Worm (Caenorhabditis elegans) whole organism, L1 larva: ENCODE measurements around the gene hcp-2.

Experiments
- C16A3.4 ChIP-seq: fragments of 150-350 bp; optimal IDR thresholded peaks from 2 replicates; lab custom pipeline; 2014; ENCODE audit warnings: missing biosample characterization, missing genetic modification characterization
- F16B12.6 ChIP-seq: fragments of 150-350 bp; optimal IDR thresholded peaks from 2 replicates; lab custom pipeline; 2014; ENCODE audit warnings: missing biosample characterization, missing genetic modification characterization
- aha-1 ChIP-seq: fragments of 150-350 bp; optimal IDR thresholded peaks from 2 replicates; lab custom pipeline; 2014; ENCODE audit warnings: missing biosample characterization, missing genetic modification characterization
- ama-1 ChIP-seq: fragments of 150-350 bp; optimal IDR thresholded peaks from 2 replicates; lab custom pipeline; 2014
- ceh-90 ChIP-seq: sonication (generic microtip); optimal IDR thresholded peaks from 2 replicates; lab custom pipeline; 2016; ENCODE audit warnings: missing genetic modification characterization, missing compliant biosample characterization
- efl-3 ChIP-seq: fragments of 200-800 bp; sonication (Bioruptor generic); optimal IDR thresholded peaks from 2 replicates; lab custom pipeline; 2018; ENCODE audit warnings: mild to moderate bottlenecking, missing genetic modification characterization, missing compliant biosample characterization
- egl-13 ChIP-seq: sonication (generic microtip); optimal IDR thresholded peaks from 2 replicates; lab custom pipeline; 2016; ENCODE audit warnings: missing genotype, missing genetic modification reagents, missing genetic modification characterization, missing compliant biosample characterization
- elt-2 ChIP-seq: sonication (generic microtip); optimal IDR thresholded peaks from 2 replicates; lab custom pipeline; 2016; ENCODE audit warnings: missing genetic modification characterization, mild to moderate bottlenecking, inconsistent platforms, missing compliant biosample characterization, missing genetic modification reagents
- elt-3 ChIP-seq, 6 experiments: fragments of 150-350 bp in 1 of 6; sonication (generic microtip); optimal IDR thresholded peaks; 2 replicates each; lab custom pipeline; 2017 to 2018; ENCODE audit warnings: missing biosample characterization in 6 of 6, missing genetic modification characterization in 6 of 6, inconsistent platforms in 1 of 6
- fkh-10 ChIP-seq: sonication (generic microtip); optimal IDR thresholded peaks from 2 replicates; lab custom pipeline; 2017; ENCODE audit warnings: missing biosample characterization, missing genetic modification reagents, missing genetic modification characterization
- fkh-8 ChIP-seq: sonication (generic microtip); optimal IDR thresholded peaks from 2 replicates; lab custom pipeline; 2016; ENCODE audit warnings: mild to moderate bottlenecking, missing genetic modification characterization, missing compliant biosample characterization
- hlh-17 ChIP-seq: fragments of 200-800 bp; sonication (Bioruptor generic); optimal IDR thresholded peaks from 2 replicates; lab custom pipeline; 2018; ENCODE audit warnings: missing genetic modification characterization, mild to moderate bottlenecking, missing compliant biosample characterization, moderate library complexity, borderline replicate concordance
- irx-1 ChIP-seq: sonication (generic microtip); optimal IDR thresholded peaks from 2 replicates; lab custom pipeline; 2016; ENCODE audit warnings: missing genetic modification characterization, missing compliant biosample characterization
- isw-1 ChIP-seq: fragments of 200-800 bp; sonication (Bioruptor generic); IDR thresholded peaks from 2 replicates; pipeline ENCODE4 v1.3.6; 2022; ENCODE audit warnings: missing genetic modification characterization, missing compliant biosample characterization
- jun-1 ChIP-seq: fragments of 150-350 bp; optimal IDR thresholded peaks from 2 replicates; lab custom pipeline; 2014; ENCODE audit warnings: missing biosample characterization, missing genetic modification reagents, missing genetic modification characterization
- lin-13 ChIP-seq: fragments of 150-350 bp; optimal IDR thresholded peaks from 2 replicates; lab custom pipeline; 2014; ENCODE audit warnings: missing biosample characterization, missing genetic modification reagents, missing genetic modification characterization
- lin-14 ChIP-seq: fragments of 200-800 bp; sonication (Bioruptor generic); optimal IDR thresholded peaks from 2 replicates; lab custom pipeline; 2018; ENCODE audit warnings: mild to moderate bottlenecking, missing genetic modification characterization, moderate library complexity, missing compliant biosample characterization
- lin-15B ChIP-seq: fragments of 150-350 bp; sonication (generic microtip); optimal IDR thresholded peaks from 3 replicates; lab custom pipeline; 2014; ENCODE audit warnings: missing biosample characterization, missing genetic modification characterization
- lin-35 ChIP-seq, 2 experiments: fragments of 150-350 bp; optimal IDR thresholded peaks; 2 replicates each; lab custom pipeline; 2014; ENCODE audit warnings: missing biosample characterization in 2 of 2, missing genetic modification characterization in 2 of 2, missing genetic modification reagents in 2 of 2
- lir-3 ChIP-seq: sonication (generic microtip); optimal IDR thresholded peaks from 2 replicates; lab custom pipeline; 2016; ENCODE audit warnings: mild to moderate bottlenecking, missing genetic modification characterization, moderate library complexity, missing compliant biosample characterization; ENCODE audit not compliant: poor library complexity
- lsy-2 ChIP-seq, 2 experiments: fragments of 150-350 bp; optimal IDR thresholded peaks; 2 replicates each; lab custom pipeline; 2014; ENCODE audit warnings: missing biosample characterization in 2 of 2, missing genetic modification characterization in 2 of 2
- mab-9 ChIP-seq: fragments of 200-800 bp; sonication (Bioruptor generic); IDR thresholded peaks from 2 replicates; pipeline ENCODE4 v1.3.6; 2022; ENCODE audit warnings: missing genetic modification reagents, missing genetic modification characterization, missing compliant biosample characterization
- mdl-1 ChIP-seq, 2 experiments: fragments of 150-350 bp; optimal IDR thresholded peaks; 2 replicates each; lab custom pipeline; 2014 to 2017; ENCODE audit warnings: missing biosample characterization in 2 of 2, missing genetic modification characterization in 2 of 2, inconsistent platforms in 1 of 2
- mep-1 ChIP-seq: fragments of 150-350 bp; optimal IDR thresholded peaks from 2 replicates; lab custom pipeline; 2014; ENCODE audit warnings: missing biosample characterization, missing genetic modification characterization
- nhr-11 ChIP-seq: fragments of 150-350 bp; optimal IDR thresholded peaks from 2 replicates; lab custom pipeline; 2014; ENCODE audit warnings: missing biosample characterization, missing genetic modification characterization
- nhr-12 ChIP-seq: sonication (generic microtip); optimal IDR thresholded peaks from 2 replicates; lab custom pipeline; 2017; ENCODE audit warnings: missing biosample characterization, missing genetic modification characterization
- nhr-237 ChIP-seq: fragments of 150-350 bp; optimal IDR thresholded peaks from 2 replicates; lab custom pipeline; 2014; ENCODE audit warnings: missing biosample characterization, missing genetic modification characterization
- nhr-28 ChIP-seq: fragments of 150-350 bp; optimal IDR thresholded peaks from 2 replicates; lab custom pipeline; 2014; ENCODE audit warnings: missing biosample characterization, missing genetic modification characterization
- nhr-47 ChIP-seq: sonication (generic microtip); optimal IDR thresholded peaks from 2 replicates; lab custom pipeline; 2016; ENCODE audit warnings: mild to moderate bottlenecking, missing genetic modification characterization, moderate library complexity, missing compliant biosample characterization
- nhr-71 ChIP-seq: sonication (generic microtip); optimal IDR thresholded peaks from 2 replicates; lab custom pipeline; 2016; ENCODE audit warnings: mild to moderate bottlenecking, missing genetic modification characterization, moderate library complexity, missing compliant biosample characterization
- nhr-77 ChIP-seq: fragments of 150-350 bp; optimal IDR thresholded peaks from 2 replicates; lab custom pipeline; 2014; ENCODE audit warnings: missing biosample characterization, missing genetic modification characterization
- nhr-85 ChIP-seq: sonication (generic microtip); peaks from one replicate; lab custom pipeline; 2016; ENCODE audit warnings: missing genetic modification characterization, inconsistent platforms, missing compliant biosample characterization
- nhr-90 ChIP-seq: sonication (generic microtip); optimal IDR thresholded peaks from 2 replicates; lab custom pipeline; 2016; ENCODE audit warnings: mild to moderate bottlenecking, missing genetic modification characterization, missing compliant biosample characterization; ENCODE audit not compliant: poor library complexity
- pag-3 ChIP-seq: sonication (generic microtip); optimal IDR thresholded peaks from 2 replicates; lab custom pipeline; 2017; ENCODE audit warnings: missing genetic modification characterization, mild to moderate bottlenecking, missing compliant biosample characterization, antibody characterized with exemption, borderline replicate concordance; ENCODE audit not compliant: insufficient read depth
- snpc-4 ChIP-seq: fragments of 150-350 bp; optimal IDR thresholded peaks from 2 replicates; lab custom pipeline; 2014; ENCODE audit warnings: missing biosample characterization, missing genetic modification characterization
- sox-4 ChIP-seq: sonication (generic microtip); optimal IDR thresholded peaks from 2 replicates; lab custom pipeline; 2016; ENCODE audit warnings: missing genetic modification characterization, missing compliant biosample characterization
- sptf-1 ChIP-seq: fragments of 150-350 bp; optimal IDR thresholded peaks from 2 replicates; lab custom pipeline; 2014; ENCODE audit warnings: missing biosample characterization, missing genetic modification characterization
- swsn-7 ChIP-seq: sonication (generic microtip); optimal IDR thresholded peaks from 2 replicates; lab custom pipeline; 2016; ENCODE audit warnings: missing genetic modification characterization, missing compliant biosample characterization
- tbx-2 ChIP-seq: sonication (generic microtip); optimal IDR thresholded peaks from 2 replicates; lab custom pipeline; 2016; ENCODE audit warnings: missing genetic modification characterization, missing compliant biosample characterization
- unc-30 ChIP-seq: sonication (generic microtip); optimal IDR thresholded peaks from 2 replicates; lab custom pipeline; 2017; ENCODE audit warnings: missing biosample characterization, missing genetic modification characterization
- unc-98 ChIP-seq: fragments of 200-800 bp; sonication (Bioruptor generic); IDR thresholded peaks from 2 replicates; pipeline ENCODE4 v1.3.6; 2022; ENCODE audit warnings: missing genetic modification characterization, missing compliant biosample characterization
- xbp-1 ChIP-seq: sonication (generic microtip); optimal IDR thresholded peaks from 2 replicates; lab custom pipeline; 2016; ENCODE audit warnings: missing genetic modification characterization, missing compliant biosample characterization
- zip-4 ChIP-seq: fragments of 200-800 bp; sonication (Bioruptor generic); optimal IDR thresholded peaks from 2 replicates; lab custom pipeline; 2018; ENCODE audit warnings: mild to moderate bottlenecking, missing genetic modification characterization, moderate library complexity, missing compliant biosample characterization
- ztf-4 ChIP-seq: fragments of 150-350 bp; optimal IDR thresholded peaks from 2 replicates; lab custom pipeline; 2014; ENCODE audit warnings: missing biosample characterization, missing genetic modification characterization

Gene hcp-2

DNA sequence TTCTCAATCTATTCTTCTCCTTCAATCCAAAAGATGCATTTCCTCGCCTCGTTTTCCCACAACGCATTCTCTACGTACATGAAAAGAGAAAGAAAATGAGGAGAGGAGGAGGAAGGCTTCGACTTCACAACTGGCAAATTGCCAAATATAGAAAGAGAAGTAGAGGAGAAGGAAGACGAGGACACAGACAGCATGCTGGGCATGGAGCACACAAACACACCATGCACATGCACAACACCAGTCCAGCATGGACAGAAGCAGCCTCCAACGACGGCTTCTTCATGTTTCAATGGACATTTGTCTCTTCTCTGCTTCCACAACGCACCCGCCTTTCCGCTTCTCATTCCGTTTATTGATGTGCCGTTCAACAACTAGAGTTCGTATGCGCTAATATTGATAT lies 19.0 kb downstream of the hcp-2 start (continued):
- TF ChIP-seq fkh-8 (tag; lab: Kevin White, UChicago) (peak; percentile 71), elt-2 (tag; lab: Kevin White, UChicago) (no peak), unc-30 (tag; lab: Kevin White, UChicago) (no peak), irx-1 (no peak), jun-1 (tag; lab: Kevin White, UChicago) (no peak), mep-1 (tag; lab: Kevin White, UChicago) (no peak), lin-13 (GFP tag; lab: Kevin White, UChicago) (no peak), ztf-4 (no peak), zip-4 (GFP tag; lab: Kevin White, UChicago) (no peak), nhr-77 (tag; lab: Kevin White, UChicago) (no peak), ama-1 (lab: Kevin White, UChicago) (no peak), hlh-17 (no peak), elt-3 (tag; optimal IDR thresholded peaks at IDR 0.05; lab: Kevin White, UChicago) (no peak), F16B12.6 (tag; lab: Kevin White, UChicago) (no peak), fkh-10 (peak; percentile 68), nhr-28 (tag; lab: Kevin White, UChicago) (no peak), nhr-237 (tag; lab: Kevin White, UChicago) (no peak), xbp-1 (tag; lab: Kevin White, UChicago) (no peak), C16A3.4 (tag; lab: Kevin White, UChicago) (no peak), nhr-12 (no peak), lin-35 (GFP tag; optimal IDR thresholded peaks at IDR 0.05; lab: Kevin White, UChicago) (peak in 1 of 2 experiments; percentile 38), egl-13 (tag; lab: Kevin White, UChicago) (no peak), mdl-1 (tag; optimal IDR thresholded peaks at IDR 0.05; lab: Kevin White, UChicago) (no peak), efl-3 (GFP tag; lab: Kevin White, UChicago) (no peak), lin-15B (tag; lab: Kevin White, UChicago) (no peak), sptf-1 (tag; lab: Kevin White, UChicago) (no peak), nhr-11 (tag; lab: Kevin White, UChicago) (no peak), mab-9 (GFP tag; lab: Robert Waterston, UW) (no peak), aha-1 (tag; lab: Kevin White, UChicago) (no peak), pag-3 (tag; lab: Kevin White, UChicago) (no peak), ceh-90 (no peak), nhr-47 (tag; lab: Kevin White, UChicago) (no peak), nhr-71 (tag; lab: Kevin White, UChicago) (peak; percentile 23), tbx-2 (tag; lab: Kevin White, UChicago) (peak; percentile 38), lsy-2 (tag; optimal IDR thresholded peaks at IDR 0.05; lab: Kevin White, UChicago) (peak in 1 of 2 experiments; percentile 43), swsn-7 (peak; percentile 18), snpc-4 (tag; lab: Kevin White, UChicago) (no peak)

ce11 chrV:9666394-9666793 lies 20.7 kb downstream of the hcp-2 start, which contains the start of gene ZK287.1:
TSS of gene ZK287.1 (plus strand) at chrV:9666694.
- TF ChIP-seq ceh-90 (no peak), unc-30 (tag; lab: Kevin White, UChicago) (no peak), sox-4 (tag; lab: Kevin White, UChicago) (no peak), lir-3 (no peak), lin-14 (GFP tag; lab: Kevin White, UChicago) (peak; percentile 49), isw-1 (GFP tag; lab: Robert Waterston, UW) (no peak)
- TF ChIP-seq, all 84 proteins: peak for 1

ce11 chrV:9672495-9672894 lies 26.8 kb downstream of the hcp-2 start:
- TF ChIP-seq unc-98 (no peak), nhr-90 (tag; lab: Kevin White, UChicago) (no peak), nhr-85 (tag; lab: Kevin White, UChicago) (no peak), mab-9 (GFP tag; lab: Robert Waterston, UW) (no peak), elt-2 (tag; lab: Kevin White, UChicago) (peak; percentile 49)
